Worm (Caenorhabditis elegans) whole organism, L3 larva: ENCODE measurements around the gene C14E2.5.

ENCODE experiments used
- aly-2 ChIP-seq: fragments of 150-350 bp; optimal IDR thresholded peaks from 2 replicates; lab custom pipeline; 2014; ENCODE audit warnings: missing biosample characterization, missing genetic modification characterization
- ama-1 ChIP-seq: fragments of 150-350 bp; optimal IDR thresholded peaks from 2 replicates; lab custom pipeline; 2018
- ceh-82 ChIP-seq: fragments of 150-350 bp; optimal IDR thresholded peaks from 2 replicates; lab custom pipeline; 2014; ENCODE audit warnings: missing biosample characterization, missing genetic modification characterization
- lin-15B ChIP-seq: fragments of 150-350 bp; optimal IDR thresholded peaks from 2 replicates; lab custom pipeline; 2014; ENCODE audit warnings: missing biosample characterization, missing genetic modification characterization
- sea-2 ChIP-seq: fragments of 150-350 bp; sonication (generic microtip); optimal IDR thresholded peaks from 4 replicates; lab custom pipeline; 2014; ENCODE audit warnings: missing biosample characterization, missing genetic modification reagents, missing genetic modification characterization

DNA sequence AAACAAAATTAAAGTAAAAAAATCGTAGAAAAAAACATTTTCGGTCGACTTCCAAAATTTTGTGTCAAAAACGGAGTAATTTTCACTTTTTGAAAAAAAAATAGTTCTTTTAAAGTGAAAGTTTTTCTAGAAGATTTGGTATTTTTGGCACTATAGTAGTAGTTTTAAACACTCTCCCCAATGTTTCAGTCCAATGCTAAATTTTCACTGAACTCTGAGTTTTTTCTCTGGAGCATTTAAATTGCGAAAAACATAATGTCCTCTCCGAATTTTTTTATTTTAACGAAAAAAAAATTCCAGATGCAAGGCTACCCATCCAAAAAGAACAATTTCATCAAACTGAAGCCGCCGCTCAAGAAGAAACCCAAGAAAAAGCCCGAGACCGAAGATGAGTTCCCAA lies 9.0 kb downstream of the C14E2.5 start, which contains the start of gene C14E2.7:
- no peak for TF ChIP-seq aly-2 (tag; lab: Kevin White, UChicago)
- no peak for TF ChIP-seq lin-15B (tag; lab: Kevin White, UChicago)
- TF ChIP-seq sea-2 (GFP tag; lab: Kevin White, UChicago): no peak
- no peak for TF ChIP-seq ama-1 (lab: Kevin White, UChicago)
- TF ChIP-seq ceh-82: no peak
